Fruit fly (Drosophila melanogaster) whole organism, embryonic: ENCODE results near the gene CG14893.

Source experiments
- Ada2b ChIP-seq: fragments of 200-800 bp; sonication (Bioruptor generic); IDR thresholded peaks from 2 replicates; pipeline ENCODE4 v1.3.6; 2022; ENCODE audit warnings: missing biosample characterization, missing genetic modification characterization
- Atf6 ChIP-seq: fragments of 200-800 bp; sonication (Bioruptor generic); IDR thresholded peaks from 2 replicates; pipeline ENCODE4 v1.3.6; 2022; ENCODE audit warnings: missing biosample characterization, missing genetic modification characterization
- CG10267 ChIP-seq: fragments of 200-800 bp; sonication (Bioruptor generic); optimal IDR thresholded peaks from 2 replicates; lab custom pipeline; 2018; ENCODE audit warnings: missing biosample characterization, mild to moderate bottlenecking, missing genetic modification characterization, moderate library complexity
- CG10274 ChIP-seq: fragments of 200-800 bp; sonication (Bioruptor generic); optimal IDR thresholded peaks from 3 replicates; lab custom pipeline; 2017; ENCODE audit warnings: missing biosample characterization, mild to moderate bottlenecking, missing genetic modification characterization
- CG11504 ChIP-seq: fragments of 200-800 bp; sonication (Bioruptor generic); optimal IDR thresholded peaks from 3 replicates; lab custom pipeline; 2019; ENCODE audit warnings: missing biosample characterization, mild to moderate bottlenecking, missing genetic modification characterization, moderate library complexity
- CG12659 ChIP-seq: fragments of 200-800 bp; sonication (Bioruptor generic); optimal IDR thresholded peaks from 3 replicates; lab custom pipeline; 2017; ENCODE audit warnings: mild to moderate bottlenecking, missing biosample characterization, missing genetic modification reagents, missing genetic modification characterization
- CG13424 ChIP-seq: fragments of 200-800 bp; sonication (Bioruptor generic); optimal IDR thresholded peaks from 2 replicates; lab custom pipeline; 2019; ENCODE audit warnings: missing biosample characterization, mild to moderate bottlenecking, missing genetic modification characterization, moderate library complexity
- CG14441 ChIP-seq: fragments of 200-800 bp; sonication (Bioruptor generic); IDR thresholded peaks from 2 replicates; pipeline ENCODE4 v1.3.6; 2022; ENCODE audit warnings: missing biosample characterization, missing genetic modification characterization
- CG14965 ChIP-seq: fragments of 200-800 bp; sonication (Bioruptor generic); optimal IDR thresholded peaks from 2 replicates; lab custom pipeline; 2016; ENCODE audit warnings: missing biosample characterization, missing genetic modification characterization, borderline replicate concordance
- CG1602 ChIP-seq: fragments of 200-800 bp; sonication (Bioruptor generic); optimal IDR thresholded peaks from 3 replicates; lab custom pipeline; 2016; ENCODE audit warnings: missing biosample characterization, missing genetic modification characterization
- CG1603 ChIP-seq: fragments of 200-800 bp; sonication (Bioruptor generic); optimal IDR thresholded peaks from 2 replicates; lab custom pipeline; 2019; ENCODE audit warnings: missing biosample characterization, mild to moderate bottlenecking, missing genetic modification characterization, moderate library complexity
- CG17328 ChIP-seq: fragments of 200-800 bp; sonication (Bioruptor generic); IDR thresholded peaks from 2 replicates; pipeline ENCODE4 v1.3.6; 2022; ENCODE audit warnings: missing biosample characterization, missing genetic modification characterization
- CG18011 ChIP-seq: fragments of 200-800 bp; sonication (Bioruptor generic); optimal IDR thresholded peaks from 2 replicates; lab custom pipeline; 2017; ENCODE audit warnings: missing biosample characterization, missing genetic modification characterization, mild to moderate bottlenecking, moderate library complexity, missing genotype
- CG18619 ChIP-seq: fragments of 200-800 bp; sonication (Bioruptor generic); optimal IDR thresholded peaks from 3 replicates; lab custom pipeline; 2017; ENCODE audit warnings: missing biosample characterization, mild to moderate bottlenecking, missing genetic modification characterization
- CG2712 ChIP-seq: fragments of 200-800 bp; optimal IDR thresholded peaks from 3 replicates; lab custom pipeline; 2019; ENCODE audit warnings: missing biosample characterization, mild to moderate bottlenecking, missing genetic modification characterization, moderate library complexity
- CG4854 ChIP-seq: fragments of 200-800 bp; sonication (Bioruptor generic); optimal IDR thresholded peaks from 2 replicates; lab custom pipeline; 2016; ENCODE audit warnings: missing biosample characterization, missing genetic modification characterization, inconsistent platforms
- CG6272 ChIP-seq: fragments of 200-800 bp; sonication (Bioruptor generic); IDR thresholded peaks from 2 replicates; pipeline ENCODE4 v1.3.6; 2022; ENCODE audit warnings: missing biosample characterization, missing genetic modification characterization
- CG7839 ChIP-seq: fragments of 200-800 bp; sonication (Bioruptor generic); optimal IDR thresholded peaks from 3 replicates; lab custom pipeline; 2018; ENCODE audit warnings: missing biosample characterization, mild to moderate bottlenecking, missing genetic modification characterization, moderate library complexity
- CG8478 ChIP-seq: fragments of >200 bp; optimal IDR thresholded peaks from 2 replicates; lab custom pipeline; 2018
- CG9609 ChIP-seq: fragments of 200-800 bp; sonication (Bioruptor generic); optimal IDR thresholded peaks from 3 replicates; lab custom pipeline; 2016; ENCODE audit warnings: missing biosample characterization, missing genetic modification characterization
- CG9797 ChIP-seq: fragments of 200-800 bp; sonication (Bioruptor generic); optimal IDR thresholded peaks from 3 replicates; lab custom pipeline; 2018; ENCODE audit warnings: missing biosample characterization, mild to moderate bottlenecking, missing genetic modification characterization
- CrebB ChIP-seq: fragments of 200-800 bp; sonication (Bioruptor generic); optimal IDR thresholded peaks from 3 replicates; lab custom pipeline; 2018; ENCODE audit warnings: missing biosample characterization, mild to moderate bottlenecking, missing genetic modification characterization
- Dbx ChIP-seq: fragments of 200-800 bp; sonication (Bioruptor generic); IDR thresholded peaks from 3 replicates; pipeline ENCODE4 v1.3.6; 2022; ENCODE audit warnings: missing biosample characterization, missing genetic modification characterization
- Dref ChIP-seq: fragments of 200-800 bp; sonication (Bioruptor generic); IDR thresholded peaks from 2 replicates; pipeline ENCODE4 v1.3.6; 2022; ENCODE audit warnings: missing biosample characterization, missing genetic modification characterization
- Gug ChIP-seq: fragments of 200-800 bp; sonication (Bioruptor generic); IDR thresholded peaks from 4 replicates; pipeline ENCODE4 v1.3.6; 2022; ENCODE audit warnings: missing biosample characterization, missing genetic modification characterization
- H2.0 ChIP-seq: fragments of 200-800 bp; sonication (Bioruptor generic); IDR thresholded peaks from 2 replicates; pipeline ENCODE4 v1.3.6; 2022; ENCODE audit warnings: missing biosample characterization, missing genetic modification characterization
- Hr3 ChIP-seq: fragments of 200-800 bp; sonication (Bioruptor generic); optimal IDR thresholded peaks from 3 replicates; lab custom pipeline; 2016; ENCODE audit warnings: missing biosample characterization, missing genetic modification characterization
- Lhr ChIP-seq: fragments of 200-800 bp; sonication (Bioruptor generic); optimal IDR thresholded peaks from 3 replicates; lab custom pipeline; 2017; ENCODE audit warnings: mild to moderate bottlenecking, missing biosample characterization, missing genetic modification reagents, missing genetic modification characterization
- Lim3 ChIP-seq: fragments of 200-800 bp; sonication (Bioruptor generic); IDR thresholded peaks from 2 replicates; pipeline ENCODE4 v1.3.6; 2022; ENCODE audit warnings: missing biosample characterization, missing genetic modification characterization
- MBD-R2 ChIP-seq: fragments of 200-800 bp; sonication (Bioruptor generic); IDR thresholded peaks from 2 replicates; pipeline ENCODE4 v1.3.6; 2022; ENCODE audit warnings: missing biosample characterization, missing genetic modification characterization
- NC2α ChIP-seq: fragments of 200-800 bp; sonication (Bioruptor generic); optimal IDR thresholded peaks from 2 replicates; lab custom pipeline; 2016; ENCODE audit warnings: missing biosample characterization, missing genetic modification characterization
- NC2β ChIP-seq: fragments of 200-800 bp; sonication (Bioruptor generic); optimal IDR thresholded peaks from 2 replicates; lab custom pipeline; 2016; ENCODE audit warnings: missing biosample characterization, missing genetic modification characterization
- Ptx1 ChIP-seq: fragments of 200-800 bp; sonication (Bioruptor generic); IDR thresholded peaks from 2 replicates; pipeline ENCODE4 v1.3.6; 2022; ENCODE audit warnings: missing biosample characterization, missing genetic modification characterization
- Scr ChIP-seq: fragments of 200-800 bp; sonication (Bioruptor generic); IDR thresholded peaks from 2 replicates; pipeline ENCODE4 v1.3.6; 2022; ENCODE audit warnings: missing biosample characterization, missing genetic modification characterization; ENCODE audit not compliant: partially characterized antibody
- Sin3A ChIP-seq: fragments of >200 bp; optimal IDR thresholded peaks from 2 replicates; lab custom pipeline; 2018
- Sry-β ChIP-seq: fragments of 200-800 bp; sonication (Bioruptor generic); optimal IDR thresholded peaks from 2 replicates; lab custom pipeline; 2018; ENCODE audit warnings: missing biosample characterization, mild to moderate bottlenecking, missing genetic modification characterization, moderate library complexity
- bab2 ChIP-seq: fragments of 200-800 bp; sonication (Bioruptor generic); optimal IDR thresholded peaks from 2 replicates; lab custom pipeline; 2016; ENCODE audit warnings: missing biosample characterization, missing genetic modification characterization
- bcd ChIP-seq: fragments of 200-800 bp; sonication (Bioruptor generic); optimal IDR thresholded peaks from 2 replicates; lab custom pipeline; 2017; ENCODE audit warnings: missing biosample characterization, mild to moderate bottlenecking, missing genetic modification characterization
- esg ChIP-seq: fragments of 200-800 bp; sonication (Bioruptor generic); conservative IDR thresholded peaks from 2 replicates; pipeline ENCODE4 v1.3.6; 2022; ENCODE audit warnings: missing biosample characterization, missing genetic modification characterization
- ewg ChIP-seq: fragments of 200-800 bp; sonication (Bioruptor generic); optimal IDR thresholded peaks from 3 replicates; lab custom pipeline; 2017; ENCODE audit warnings: mild to moderate bottlenecking, missing biosample characterization, missing genetic modification reagents, missing genetic modification characterization
- fu2 ChIP-seq: fragments of 200-800 bp; sonication (Bioruptor generic); optimal IDR thresholded peaks from 2 replicates; lab custom pipeline; 2016; ENCODE audit warnings: missing biosample characterization, missing genetic modification characterization
- org-1 ChIP-seq: fragments of 200-800 bp; sonication (Bioruptor generic); optimal IDR thresholded peaks from 2 replicates; lab custom pipeline; 2017; ENCODE audit warnings: missing biosample characterization, missing genetic modification characterization
- peb ChIP-seq: fragments of 200-800 bp; sonication (Bioruptor generic); IDR thresholded peaks from 2 replicates; pipeline ENCODE4 v1.3.6; 2022; ENCODE audit warnings: missing biosample characterization, missing genetic modification characterization
- repo ChIP-seq: fragments of 200-800 bp; sonication (Bioruptor generic); optimal IDR thresholded peaks from 2 replicates; lab custom pipeline; 2016; ENCODE audit warnings: missing biosample characterization, missing genetic modification characterization
- scrt ChIP-seq: fragments of 200-800 bp; sonication (Bioruptor generic); optimal IDR thresholded peaks from 2 replicates; lab custom pipeline; 2018; ENCODE audit warnings: missing biosample characterization, mild to moderate bottlenecking, missing genetic modification characterization, moderate library complexity
- sima ChIP-seq: fragments of 200-800 bp; sonication (Bioruptor generic); optimal IDR thresholded peaks from 2 replicates; lab custom pipeline; 2016; ENCODE audit warnings: missing biosample characterization, missing genetic modification characterization
- so ChIP-seq: fragments of 200-800 bp; sonication (Bioruptor generic); IDR thresholded peaks from 3 replicates; pipeline ENCODE4 v1.3.6; 2022; ENCODE audit warnings: missing biosample characterization, missing genetic modification characterization
- sob ChIP-seq: fragments of 200-800 bp; sonication (Bioruptor generic); IDR thresholded peaks from 2 replicates; pipeline ENCODE4 v1.3.6; 2022; ENCODE audit warnings: missing biosample characterization, missing genetic modification characterization
- stc ChIP-seq: fragments of 200-800 bp; sonication (Bioruptor generic); IDR thresholded peaks from 2 replicates; pipeline ENCODE4 v1.3.6; 2022; ENCODE audit warnings: missing biosample characterization, missing genetic modification characterization
- tll ChIP-seq, 2 experiments: fragments of 200-800 bp in 1 of 2; fragments of >200 bp in 1 of 2; sonication (Bioruptor generic) in 1 of 2; optimal IDR thresholded peaks; 2 replicates each; lab custom pipeline; 2017 to 2019; ENCODE audit warnings: missing biosample characterization in 2 of 2, missing genetic modification characterization in 2 of 2, mild to moderate bottlenecking in 1 of 2, moderate library complexity in 1 of 2
- tna ChIP-seq: fragments of 200-800 bp; sonication (Bioruptor generic); IDR thresholded peaks from 2 replicates; pipeline ENCODE4 v1.3.6; 2022; ENCODE audit warnings: missing biosample characterization, missing genetic modification characterization; ENCODE audit not compliant: partially characterized antibody

The CG14893 gene

dm6 chr3R:16573483-16574145 lies 47.0 kb upstream of the CG14893 start, which contains the start of gene CG14903 (continued):
- peak; percentile 45 for TF ChIP-seq CG2712 (tag; lab: Kevin White, UChicago)
- TF ChIP-seq CG9797 = peak; percentile 15
- no peak for TF ChIP-seq Lim3
- no peak for TF ChIP-seq CG17328 (GFP tag; lab: Robert Waterston, UW)
- TF ChIP-seq stc (GFP tag; lab: Robert Waterston, UW) = no peak
- TF ChIP-seq CG9609 (GFP tag; lab: Kevin White, UChicago) = peak; percentile 44
- TF ChIP-seq Dref (GFP tag; lab: Robert Waterston, UW) = peak; percentile 53
- peak; percentile 0 for TF ChIP-seq NC2β
- peak; percentile 38 for TF ChIP-seq CG13424
- TF ChIP-seq esg (GFP tag; lab: Robert Waterston, UW) = no peak
- peak; percentile 3 for TF ChIP-seq CG18619 (GFP tag; lab: Kevin White, UChicago)
- no peak for TF ChIP-seq Ada2b (GFP tag; lab: Robert Waterston, UW)
- TF ChIP-seq repo (GFP tag; lab: Kevin White, UChicago) = no peak
- TF ChIP-seq CG1602 = peak; percentile 40
- no peak for TF ChIP-seq bab2 (GFP tag; lab: Kevin White, UChicago)
- no peak for TF ChIP-seq scrt (GFP tag; lab: Kevin White, UChicago)
- TF ChIP-seq Hr3 (GFP tag; lab: Kevin White, UChicago) = peak; percentile 31
- no peak for TF ChIP-seq tll (GFP tag; optimal IDR thresholded peaks at IDR 0.05; lab: Kevin White, UChicago)
- TF ChIP-seq CG11504 (tag; lab: Kevin White, UChicago) = peak; percentile 59
- peak; percentile 78 for TF ChIP-seq Scr (GFP tag; lab: Robert Waterston, UW)
- peak; percentile 72 for TF ChIP-seq Lhr (GFP tag; lab: Kevin White, UChicago)
- TF ChIP-seq H2.0 (GFP tag; lab: Robert Waterston, UW) = no peak
- no peak for TF ChIP-seq CG14441 (GFP tag; lab: Robert Waterston, UW)
- TF ChIP-seq sob (GFP tag; lab: Robert Waterston, UW) = peak; percentile 7; the same call in 1 of the 2 replicates
- no peak for TF ChIP-seq Atf6 (GFP tag; lab: Robert Waterston, UW)
- no peak for TF ChIP-seq Sry-β (GFP tag; lab: Kevin White, UChicago)
- TF ChIP-seq peb (GFP tag; lab: Robert Waterston, UW) = no peak
- TF ChIP-seq CG10267 = peak; percentile 50
- TF ChIP-seq CG10274 (GFP tag; lab: Kevin White, UChicago) = no peak
- no peak for TF ChIP-seq CG18011 (GFP tag; lab: Kevin White, UChicago)
- peak; percentile 49 for TF ChIP-seq bcd (GFP tag; lab: Kevin White, UChicago)
- TF ChIP-seq fu2 = no peak
- TF ChIP-seq NC2α = no peak
- peak; percentile 53; the same call in 1 of the 3 replicates for TF ChIP-seq Dbx (GFP tag; lab: Robert Waterston, UW)
- peak; percentile 20; the same call in 1 of the 2 replicates for TF ChIP-seq Ptx1 (GFP tag; lab: Robert Waterston, UW)
- no peak for TF ChIP-seq Gug (GFP tag; lab: Robert Waterston, UW)
- TF ChIP-seq MBD-R2 (GFP tag; lab: Robert Waterston, UW) = peak; percentile 87
- TF ChIP-seq CG1603 = peak; percentile 32
- no peak for TF ChIP-seq Sin3A (lab: Kevin White, UChicago)
- TF ChIP-seq so (GFP tag; lab: Robert Waterston, UW) = no peak
- no peak for TF ChIP-seq CrebB (tag; lab: Kevin White, UChicago)
- peak; percentile 30; the same call in 1 of the 2 replicates for TF ChIP-seq CG6272
- no peak for TF ChIP-seq ewg (GFP tag; lab: Kevin White, UChicago)
- TF ChIP-seq sima (GFP tag; lab: Kevin White, UChicago) = no peak
- peak; percentile 21; the same call in 1 of the 2 replicates for TF ChIP-seq tna (GFP tag; lab: Robert Waterston, UW)
- peak; percentile 23 for TF ChIP-seq CG8478 (lab: Kevin White, UChicago)
- no peak for TF ChIP-seq CG4854 (GFP tag; lab: Kevin White, UChicago)
- no peak for TF ChIP-seq org-1
- no peak for TF ChIP-seq CG14965 (GFP tag; lab: Kevin White, UChicago)
- peak; percentile 40 for TF ChIP-seq CG12659 (GFP tag; lab: Kevin White, UChicago)
- peak; percentile 26 for TF ChIP-seq CG7839
